Worm (Caenorhabditis elegans) whole organism, young adult: Measurements from ENCODE around the gene Y75B8A.18.

Source experiments
- B0261.1 ChIP-seq: sonication (generic microtip); optimal IDR thresholded peaks from 2 replicates; lab custom pipeline; 2016; ENCODE audit warnings: mild to moderate bottlenecking, missing genetic modification characterization, moderate library complexity, missing compliant biosample characterization
- D2030.7 ChIP-seq: fragments of 200-800 bp; sonication (Bioruptor generic); IDR thresholded peaks from 2 replicates; pipeline ENCODE4 v1.3.6; 2022; ENCODE audit warnings: missing genetic modification reagents, missing genetic modification characterization, missing compliant biosample characterization
- F49E8.2 ChIP-seq: sonication (generic microtip); optimal IDR thresholded peaks from 3 replicates; lab custom pipeline; 2017; ENCODE audit warnings: missing genetic modification characterization, mild to moderate bottlenecking, missing compliant biosample characterization, antibody characterized with exemption, moderate library complexity; ENCODE audit not compliant: insufficient read depth
- dpff-1 ChIP-seq: sonication (generic microtip); optimal IDR thresholded peaks from 2 replicates; lab custom pipeline; 2017; ENCODE audit warnings: mild to moderate bottlenecking, missing genetic modification characterization, missing compliant biosample characterization
- dpl-1 ChIP-seq: fragments of 150-350 bp; optimal IDR thresholded peaks from 2 replicates; lab custom pipeline; 2014; ENCODE audit warnings: missing biosample characterization, missing genetic modification reagents, missing genetic modification characterization
- gei-17 ChIP-seq: fragments of 200-800 bp; sonication (Bioruptor generic); optimal IDR thresholded peaks from 2 replicates; lab custom pipeline; 2018; ENCODE audit warnings: mild to moderate bottlenecking, missing genetic modification characterization, missing compliant biosample characterization
- lin-54 ChIP-seq: fragments of 200-800 bp; sonication (Bioruptor generic); optimal IDR thresholded peaks from 2 replicates; lab custom pipeline; 2018; ENCODE audit warnings: mild to moderate bottlenecking, missing genetic modification characterization, missing compliant biosample characterization
- mes-4 ChIP-seq: sonication (generic microtip); optimal IDR thresholded peaks from 2 replicates; lab custom pipeline; 2016; ENCODE audit warnings: missing genotype, missing genetic modification characterization, missing compliant biosample characterization
- tbp1 ChIP-seq: fragments of 200-800 bp; sonication (Bioruptor generic); optimal IDR thresholded peaks from 2 replicates; lab custom pipeline; 2018; ENCODE audit warnings: mild to moderate bottlenecking, missing genetic modification characterization, missing compliant biosample characterization
- unc-62 ChIP-seq: fragments of 150-350 bp; optimal IDR thresholded peaks from 2 replicates; lab custom pipeline; 2014; ENCODE audit warnings: missing biosample characterization, missing genetic modification reagents, missing genetic modification characterization
- ztf-28 ChIP-seq: fragments of 200-800 bp; sonication (Bioruptor generic); IDR thresholded peaks from 2 replicates; pipeline ENCODE4 v1.3.6; 2022; ENCODE audit warnings: missing genetic modification reagents, missing genetic modification characterization, missing compliant biosample characterization

- no peak for TF ChIP-seq lin-54
- no peak for TF ChIP-seq gei-17 (GFP tag; lab: Kevin White, UChicago)
- no peak for TF ChIP-seq unc-62 (GFP tag; lab: Kevin White, UChicago)
- TF ChIP-seq tbp1 = no peak
- no peak for TF ChIP-seq dpl-1 (GFP tag; lab: Kevin White, UChicago)
- no peak for TF ChIP-seq D2030.7
- no peak for TF ChIP-seq F49E8.2 (tag; lab: Kevin White, UChicago)
- no peak for TF ChIP-seq ztf-28
- TF ChIP-seq dpff-1 = no peak
- TF ChIP-seq mes-4 = no peak
- TF ChIP-seq B0261.1 (tag; lab: Kevin White, UChicago) = no peak
Observed at ce11 chrIII:12245570-12245969, 19.5 kb upstream of the Y75B8A.18 start.
